Worm (Caenorhabditis elegans): ENCODE measurements around the gene C33A11.2.

C33A11.2 gene

DNA sequence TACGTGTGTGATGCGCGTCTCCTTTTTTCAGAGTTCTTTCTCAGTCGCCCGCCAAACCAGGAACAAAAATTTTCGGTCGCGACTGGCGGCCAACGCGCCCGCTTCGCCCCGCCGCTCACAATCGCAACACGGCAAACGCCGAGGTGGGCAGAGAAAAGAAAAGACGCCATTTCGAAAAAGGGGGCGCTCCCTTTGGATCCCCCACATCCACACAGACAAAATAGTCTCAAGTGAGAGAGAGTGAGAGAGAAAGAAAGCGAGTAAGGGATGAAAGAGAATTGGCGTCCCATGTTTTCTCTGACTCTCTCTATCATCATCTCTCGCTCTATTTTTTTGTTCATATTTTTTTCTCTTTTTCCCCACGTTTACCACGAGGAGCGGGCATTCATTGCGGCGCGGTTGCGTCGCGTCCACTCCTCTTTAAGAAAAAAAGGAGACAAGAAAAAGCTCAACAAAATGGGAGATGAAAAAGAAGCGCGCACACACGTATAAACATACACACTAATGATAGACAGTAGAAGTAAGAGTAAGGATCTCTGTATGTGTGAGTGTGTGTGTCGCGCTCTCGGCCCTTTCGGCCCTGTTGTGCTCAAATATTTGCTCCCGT lies 11.8 kb upstream of the C33A11.2 start (continued):
- TF ChIP-seq F22D6.2 (tag; optimal IDR thresholded peaks at IDR 0.05) (peak; percentile 81), Y95B8A.8 (GFP tag; IDR thresholded peaks at IDR 0.05) (no peak), ets-4 (GFP tag; optimal IDR thresholded peaks at IDR 0.05) (no peak), him-1 (tag; optimal IDR thresholded peaks at IDR 0.05) (no peak), lag-1 (GFP tag; IDR thresholded peaks at IDR 0.05) (no peak), madf-6 (GFP tag; IDR thresholded peaks at IDR 0.05) (no peak), snpc-3.4 (tag; optimal IDR thresholded peaks at IDR 0.05) (no peak), tbp1 (GFP tag; optimal IDR thresholded peaks at IDR 0.05) (peak; percentile 25), snpc-1.3 (tag; optimal IDR thresholded peaks at IDR 0.05; ENCODE audit: insufficient read depth) (no peak), Y67H2A.10 (GFP tag; conservative IDR thresholded peaks at IDR 0.05) (no peak), rcor-1 (GFP tag; IDR thresholded peaks at IDR 0.05) (no peak), ZK185.1 (tag; optimal IDR thresholded peaks at IDR 0.05; ENCODE audit: poor library complexity, severe bottlenecking) (peak; percentile 48), ztf-18 (tag; optimal IDR thresholded peaks at IDR 0.05) (peak; percentile 49), F49E8.2 (tag; optimal IDR thresholded peaks at IDR 0.05; ENCODE audit: insufficient read depth) (no peak), hrde-1 (tag; optimal IDR thresholded peaks at IDR 0.05; ENCODE audit: borderline replicate concordance) (no peak), lsy-27 (tag; optimal IDR thresholded peaks at IDR 0.05; ENCODE audit: borderline replicate concordance, insufficient read depth) (no peak), dpff-1 (tag; optimal IDR thresholded peaks at IDR 0.05) (no peak), hlh-26 (GFP tag; conservative IDR thresholded peaks at IDR 0.05) (no peak), hmg-20 (GFP tag; IDR thresholded peaks at IDR 0.05) (no peak), unc-62 (GFP tag; optimal IDR thresholded peaks at IDR 0.05) (no peak), somi-1 (GFP tag; optimal IDR thresholded peaks at IDR 0.05) (peak; percentile 92), nhr-120 (GFP tag; IDR thresholded peaks at IDR 0.05) (no peak), B0019.2 (GFP tag; conservative IDR thresholded peaks at IDR 0.05) (no peak), nfyb-1 (GFP tag; IDR thresholded peaks at IDR 0.05) (peak; percentile 75), xnd-1 (tag; optimal IDR thresholded peaks at IDR 0.05) (no peak), F10E7.11 (tag; optimal IDR thresholded peaks at IDR 0.05) (no peak), Y79H2A.3 (GFP tag; conservative IDR thresholded peaks at IDR 0.05) (no peak), attf-5 (GFP tag; optimal IDR thresholded peaks at IDR 0.05) (peak; percentile 89), snpc-1.1 (tag; optimal IDR thresholded peaks at IDR 0.05; ENCODE audit: insufficient read depth) (no peak), sdz-38 (tag; optimal IDR thresholded peaks at IDR 0.05) (no peak), repo-1 (tag; optimal IDR thresholded peaks at IDR 0.05) (peak; percentile 64), ztf-28 (GFP tag; IDR thresholded peaks at IDR 0.05) (no peak), nhr-179 (tag; optimal IDR thresholded peaks at IDR 0.05) (no peak), unc-130 (GFP tag; optimal IDR thresholded peaks at IDR 0.05) (no peak), mxl-1 (tag; optimal IDR thresholded peaks at IDR 0.05) (no peak), gei-17 (GFP tag; optimal IDR thresholded peaks at IDR 0.05) (peak; percentile 71), ccch-3 (GFP tag; optimal IDR thresholded peaks at IDR 0.05) (no peak), hsf-1 (GFP tag; IDR thresholded peaks at IDR 0.05) (no peak), attf-6 (GFP tag; IDR thresholded peaks at IDR 0.05) (no peak), ztf-22 (GFP tag; optimal IDR thresholded peaks at IDR 0.05) (peak; percentile 33), lin-54 (GFP tag; optimal IDR thresholded peaks at IDR 0.05) (peak; percentile 23), die-1 (tag; optimal IDR thresholded peaks at IDR 0.05) (peak; percentile 56), nhr-90 (tag; optimal IDR thresholded peaks at IDR 0.05) (no peak), nfya-1 (tag; optimal IDR thresholded peaks at IDR 0.05; ENCODE audit: borderline replicate concordance, insufficient read depth) (no peak), pbrm-1 (GFP tag; IDR thresholded peaks at IDR 0.05) (peak; percentile 47), B0336.3 (GFP tag; IDR thresholded peaks at IDR 0.05) (peak; percentile 74; the same call in 1 of the 2 replicates), ztf-25 (GFP tag; IDR thresholded peaks at IDR 0.05) (no peak)
